Worm (Caenorhabditis elegans): ENCODE measurements around the gene F15H10.10.

DNA sequence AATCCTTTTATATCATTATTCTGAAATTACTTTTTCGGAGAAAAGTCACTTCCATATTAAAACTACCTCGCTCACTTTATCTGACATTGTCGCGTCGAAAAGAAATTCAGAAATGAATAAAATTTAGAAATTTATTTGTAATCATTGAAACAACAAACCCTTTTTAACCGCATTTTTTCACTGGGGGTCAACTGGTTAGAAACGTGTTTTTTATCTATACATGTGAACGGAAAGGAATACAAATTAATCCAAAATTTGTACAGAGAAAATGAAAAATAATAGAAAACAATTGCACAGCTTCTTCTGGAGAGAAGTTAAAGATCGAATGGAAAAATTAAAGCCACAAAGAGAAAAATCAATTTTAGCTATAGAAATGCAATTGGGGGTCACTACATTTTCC is 11.8 kb upstream of the F15H10.10 start, which contains the start of gene tag-314:
- no peak for TF ChIP-seq pag-3 (tag; optimal IDR thresholded peaks at IDR 0.05; ENCODE audit: borderline replicate concordance)
- TF ChIP-seq odd-2 (tag; optimal IDR thresholded peaks at IDR 0.05): no peak
- no peak for TF ChIP-seq sox-4 (tag; optimal IDR thresholded peaks at IDR 0.05)
- TF ChIP-seq ceh-9 (tag; optimal IDR thresholded peaks at IDR 0.05): no peak
- no peak for TF ChIP-seq ceh-19 (GFP tag; optimal IDR thresholded peaks at IDR 0.05)
- TF ChIP-seq hlh-30 (tag; optimal IDR thresholded peaks at IDR 0.05; ENCODE audit: insufficient read depth): no peak
- TF ChIP-seq nfya-1 (tag; optimal IDR thresholded peaks at IDR 0.05): no peak
- no peak for TF ChIP-seq C38D4.7 (GFP tag; optimal IDR thresholded peaks at IDR 0.05)
- TF ChIP-seq nhr-11 (tag; optimal IDR thresholded peaks at IDR 0.05): no peak
- no peak for TF ChIP-seq fkh-10 (GFP tag; optimal IDR thresholded peaks at IDR 0.05)
- no peak for TF ChIP-seq K09A11.1 (tag; optimal IDR thresholded peaks at IDR 0.05; ENCODE audit: insufficient read depth)
- TF ChIP-seq pha-4 (tag; optimal IDR thresholded peaks at IDR 0.05): no peak
- no peak for TF ChIP-seq nhr-232 (tag; optimal IDR thresholded peaks at IDR 0.05)
